Fruit fly (Drosophila melanogaster): ENCODE data around the gene CG4325.
A peak's percentile ranks its signal among the peaks of the same experiment; 100 is the strongest.

The CG4325 gene

dm6 chrX:2061849-2062248 is 18.2 kb upstream of the CG4325 start, which contains the start of gene Sik2 (continued):
- TF ChIP-seq ewg (GFP tag; optimal IDR thresholded peaks at IDR 0.05) (peak; percentile 88), CG6272 (GFP tag; IDR thresholded peaks at IDR 0.05) (no peak), CG2116 (GFP tag; optimal IDR thresholded peaks at IDR 0.05) (no peak), bigmax (GFP tag; optimal IDR thresholded peaks at IDR 0.05) (no peak), CG18476 (GFP tag; optimal IDR thresholded peaks at IDR 0.05) (no peak), CG13894 (tag; optimal IDR thresholded peaks at IDR 0.05) (no peak), Bgb (GFP tag; IDR thresholded peaks at IDR 0.05; ENCODE audit: partially characterized antibody) (no peak; the same call in 1 of the 2 replicates), Dp (GFP tag; optimal IDR thresholded peaks at IDR 0.05) (peak; percentile 48), Med (GFP tag) (peak; percentile 63), CG31224 (GFP tag; IDR thresholded peaks at IDR 0.05) (no peak), Antp (GFP tag; optimal IDR thresholded peaks at IDR 0.05) (no peak), wor (GFP tag; IDR thresholded peaks at IDR 0.05) (no peak), trem (tag; optimal IDR thresholded peaks at IDR 0.05) (no peak), pan (optimal IDR thresholded peaks at IDR 0.05) (no peak), pan (GFP tag; optimal IDR thresholded peaks at IDR 0.05 in 1 of 2, IDR thresholded peaks at IDR 0.05 in 1 of 2) (no peak), Nf-YC (tag; optimal IDR thresholded peaks at IDR 0.05) (no peak), crol (GFP tag; IDR thresholded peaks at IDR 0.05) (0 out of 2 replicates have a peak, but pooled peaks have one; percentile 41), klu (GFP tag; IDR thresholded peaks at IDR 0.05) (no peak), CG10274 (GFP tag; optimal IDR thresholded peaks at IDR 0.05) (no peak), CG13296 (GFP tag; optimal IDR thresholded peaks at IDR 0.05) (no peak), CG18619 (GFP tag; optimal IDR thresholded peaks at IDR 0.05) (no peak), Adf1 (GFP tag; IDR thresholded peaks at IDR 0.05) (no peak), Trl (optimal IDR thresholded peaks at IDR 0.05) (no peak), Trl (GFP tag; optimal IDR thresholded peaks at IDR 0.05) (no peak), B-H2 (GFP tag; optimal IDR thresholded peaks at IDR 0.05) (no peak), Gsc (GFP tag; IDR thresholded peaks at IDR 0.05) (no peak), pzg (GFP tag; optimal IDR thresholded peaks at IDR 0.05) (peak; percentile 25), CG1832 (GFP tag; optimal IDR thresholded peaks at IDR 0.05) (no peak), E2f2 (GFP tag; IDR thresholded peaks at IDR 0.05) (peak; percentile 66), tgo (GFP tag; IDR thresholded peaks at IDR 0.05) (no peak), gem (tag; optimal IDR thresholded peaks at IDR 0.05) (no peak), Dbx (GFP tag; IDR thresholded peaks at IDR 0.05) (no peak), bcd (GFP tag; optimal IDR thresholded peaks at IDR 0.05) (no peak)

- TF ChIP-seq Mes4 (GFP tag; optimal IDR thresholded peaks at IDR 0.05) (peak; percentile 18), YL-1 (GFP tag; optimal IDR thresholded peaks at IDR 0.05) (peak; percentile 18), CG11695 (GFP tag; IDR thresholded peaks at IDR 0.05) (0 out of 3 replicates have a peak, but pooled peaks have one; percentile 21), Lhr (GFP tag; optimal IDR thresholded peaks at IDR 0.05) (peak; percentile 1), CG10366 (GFP tag; IDR thresholded peaks at IDR 0.05) (no peak), Ets97D (GFP tag; optimal IDR thresholded peaks at IDR 0.05) (peak; percentile 91), chinmo (GFP tag; IDR thresholded peaks at IDR 0.05; ENCODE audit: partially characterized antibody) (0 out of 4 replicates have a peak, but pooled peaks have one; percentile 46), Oli (tag; optimal IDR thresholded peaks at IDR 0.05) (peak; percentile 21), slbo (GFP tag; IDR thresholded peaks at IDR 0.05) (peak; percentile 35; the same call in 1 of the 2 replicates), Hr78 (GFP tag; optimal IDR thresholded peaks at IDR 0.05) (peak in 1 of 2 experiments; percentile 18), CG2202 (tag; optimal IDR thresholded peaks at IDR 0.05) (peak; percentile 19), Doc3 (GFP tag; IDR thresholded peaks at IDR 0.05; ENCODE audit: partially characterized antibody) (no peak), lola (GFP tag; optimal IDR thresholded peaks at IDR 0.05) (peak in 1 of 3 experiments; percentile 45), p53 (GFP tag; optimal IDR thresholded peaks at IDR 0.05) (no peak), CG17829 (tag; optimal IDR thresholded peaks at IDR 0.05) (peak; percentile 34), HLHmδ (GFP tag; optimal IDR thresholded peaks at IDR 0.05) (peak; percentile 40), Pdp1 (GFP tag; optimal IDR thresholded peaks at IDR 0.05) (peak; percentile 0 to 18), exex (tag; optimal IDR thresholded peaks at IDR 0.05) (no peak), trh (GFP tag; optimal IDR thresholded peaks at IDR 0.05) (no peak), CG14050 (GFP tag; IDR thresholded peaks at IDR 0.05) (no peak)
Observed at dm6 chrX:2061119-2061518, 17.5 kb upstream of the CG4325 start.
